Fruit fly (Drosophila melanogaster): ENCODE results near the gene CG10514.

CG10514 gene

dm6 chr3R:25279796-25280350, at the start of gene CG10514:
TSS of gene CG10514 (minus strand) at chr3R:25279846.
- peak; percentile 18 for TF ChIP-seq psq (GFP tag; optimal IDR thresholded peaks at IDR 0.05)
- peak; percentile 43 for TF ChIP-seq OdsH (GFP tag; optimal IDR thresholded peaks at IDR 0.05)
- TF ChIP-seq fru (GFP tag; optimal IDR thresholded peaks at IDR 0.05): peak; percentile 13
- peak in 1 of 2 experiments; percentile 18 for TF ChIP-seq foxo (GFP tag; optimal IDR thresholded peaks at IDR 0.05)
- TF ChIP-seq rgr (GFP tag; optimal IDR thresholded peaks at IDR 0.05): peak; percentile 24
- no peak for TF ChIP-seq Dif (GFP tag; optimal IDR thresholded peaks at IDR 0.05; ENCODE audit: partially characterized antibody)
- TF ChIP-seq CG9705 (GFP tag; optimal IDR thresholded peaks at IDR 0.05): no peak
- peak; percentile 4 for TF ChIP-seq ey (GFP tag; optimal IDR thresholded peaks at IDR 0.05)
- TF ChIP-seq dmrt93B (GFP tag; optimal IDR thresholded peaks at IDR 0.05): no peak
- TF ChIP-seq br (GFP tag; optimal IDR thresholded peaks at IDR 0.05): peak; percentile 36
- peak; percentile 10 for TF ChIP-seq Sp1 (GFP tag; optimal IDR thresholded peaks at IDR 0.05)
- peak; percentile 77 for TF ChIP-seq Hr83 (GFP tag; optimal IDR thresholded peaks at IDR 0.05; ENCODE audit: poor library complexity, severe bottlenecking)
- no peak for TF ChIP-seq brk (GFP tag; optimal IDR thresholded peaks at IDR 0.05)

- TF ChIP-seq dl (GFP tag; optimal IDR thresholded peaks at IDR 0.05; ENCODE audit: insufficient read depth in 1 of 2, partially characterized antibody in 2 of 2) (peak; percentile 9 to 15), Mio (GFP tag; optimal IDR thresholded peaks at IDR 0.05) (no peak), Vsx2 (GFP tag; optimal IDR thresholded peaks at IDR 0.05; ENCODE audit: partially characterized antibody) (peak; percentile 14), lola (GFP tag; optimal IDR thresholded peaks at IDR 0.05) (no peak), Rel (GFP tag; optimal IDR thresholded peaks at IDR 0.05) (peak; percentile 31), Rel (tag; optimal IDR thresholded peaks at IDR 0.05) (peak; percentile 84), Dif (GFP tag; optimal IDR thresholded peaks at IDR 0.05; ENCODE audit: partially characterized antibody) (peak; percentile 40), rgr (GFP tag; optimal IDR thresholded peaks at IDR 0.05) (peak; percentile 33), OdsH (GFP tag; optimal IDR thresholded peaks at IDR 0.05) (peak; percentile 42)
These were observed 49.4 kb upstream of the CG10514 start, which contains the start of gene CHKov1 for dm6 chr3R:25329079-25329478. TSS of gene CHKov1 (minus strand) at chr3R:25329316.

dm6 chr3R:25322657-25323056, 43.0 kb upstream of the CG10514 start, which contains the start of gene CG10562:
TSS of gene CG10562 (minus strand) at chr3R:25322757.
- TF ChIP-seq dmrt93B (GFP tag; optimal IDR thresholded peaks at IDR 0.05): no peak
- no peak for TF ChIP-seq br (GFP tag; optimal IDR thresholded peaks at IDR 0.05)
- no peak for TF ChIP-seq Dif (GFP tag; optimal IDR thresholded peaks at IDR 0.05; ENCODE audit: partially characterized antibody)
- TF ChIP-seq Myc (optimal IDR thresholded peaks at IDR 0.05): no peak
- no peak for TF ChIP-seq foxo (GFP tag; optimal IDR thresholded peaks at IDR 0.05)
- TF ChIP-seq Jra (GFP tag; optimal IDR thresholded peaks at IDR 0.05): no peak
- TF ChIP-seq CrebA (GFP tag; optimal IDR thresholded peaks at IDR 0.05; ENCODE audit: borderline replicate concordance): no peak
- no peak for TF ChIP-seq Abd-B (GFP tag; optimal IDR thresholded peaks at IDR 0.05)
- TF ChIP-seq usp (GFP tag; optimal IDR thresholded peaks at IDR 0.05): no peak
- TF ChIP-seq dsf (GFP tag; optimal IDR thresholded peaks at IDR 0.05; ENCODE audit: borderline replicate concordance): no peak
- no peak for TF ChIP-seq brk (GFP tag; optimal IDR thresholded peaks at IDR 0.05)
- TF ChIP-seq Dfd (GFP tag; optimal IDR thresholded peaks at IDR 0.05): no peak
- TF ChIP-seq psq (GFP tag; optimal IDR thresholded peaks at IDR 0.05): no peak
- TF ChIP-seq Hnf4 (GFP tag; optimal IDR thresholded peaks at IDR 0.05): no peak
- no peak for TF ChIP-seq dl (GFP tag; optimal IDR thresholded peaks at IDR 0.05; ENCODE audit: insufficient read depth in 1 of 2, partially characterized antibody in 2 of 2)
- no peak for TF ChIP-seq fru (GFP tag; optimal IDR thresholded peaks at IDR 0.05)

dm6 chr3R:25321681-25322080, 42.0 kb upstream of the CG10514 start:
- TF ChIP-seq psq (GFP tag; optimal IDR thresholded peaks at IDR 0.05) (no peak), Hnf4 (GFP tag; optimal IDR thresholded peaks at IDR 0.05) (no peak), brk (GFP tag; optimal IDR thresholded peaks at IDR 0.05) (no peak), Rel (GFP tag; optimal IDR thresholded peaks at IDR 0.05) (no peak), Rel (tag; optimal IDR thresholded peaks at IDR 0.05) (no peak), br (GFP tag; optimal IDR thresholded peaks at IDR 0.05) (no peak), CG32264 (GFP tag; optimal IDR thresholded peaks at IDR 0.05) (no peak), jim (GFP tag; optimal IDR thresholded peaks at IDR 0.05) (no peak), sage (GFP tag; optimal IDR thresholded peaks at IDR 0.05) (no peak), Dfd (GFP tag; optimal IDR thresholded peaks at IDR 0.05) (no peak), usp (GFP tag; optimal IDR thresholded peaks at IDR 0.05) (no peak), Dif (GFP tag; optimal IDR thresholded peaks at IDR 0.05; ENCODE audit: partially characterized antibody) (no peak)
